Worm (Caenorhabditis elegans): ENCODE data around the gene srg-67.

DNA sequence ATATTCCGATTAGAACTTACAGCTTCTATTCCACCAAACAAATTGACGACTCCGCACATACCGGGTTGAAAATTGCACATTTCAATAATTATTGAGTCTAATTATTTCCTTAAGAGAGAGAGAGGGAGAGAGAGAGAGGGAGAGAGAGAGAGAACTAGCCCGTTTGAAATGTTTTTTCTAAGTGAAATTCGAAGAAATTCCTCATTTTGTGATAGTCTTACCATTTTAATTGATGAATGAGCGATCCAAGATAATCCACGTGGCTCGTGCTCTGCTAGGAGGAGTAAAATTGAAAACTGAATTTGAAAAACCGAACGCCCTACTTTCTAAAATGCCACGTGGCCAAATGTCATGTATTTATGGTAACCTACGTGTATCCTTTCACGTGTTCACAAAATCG lies 30.3 kb downstream of the srg-67 start, which contains the start of gene F08F3.8:
- TF ChIP-seq mef-2 (tag; optimal IDR thresholded peaks at IDR 0.05), result no peak
- TF ChIP-seq ztf-11 (tag; optimal IDR thresholded peaks at IDR 0.05), result no peak
- no peak for TF ChIP-seq efl-3 (GFP tag; optimal IDR thresholded peaks at IDR 0.05)
- TF ChIP-seq nhr-237 (tag; optimal IDR thresholded peaks at IDR 0.05), result no peak
- TF ChIP-seq mdl-1 (tag; optimal IDR thresholded peaks at IDR 0.05), result no peak

Data from whole organism, L1 larva.